Worm (Caenorhabditis elegans): ENCODE results near the gene faah-1.

- TF ChIP-seq hmg-1.2 (GFP tag; IDR thresholded peaks at IDR 0.05): no peak
- no peak for TF ChIP-seq ztf-6 (GFP tag; IDR thresholded peaks at IDR 0.05)
- no peak for TF ChIP-seq let-526 (GFP tag; IDR thresholded peaks at IDR 0.05)
- TF ChIP-seq dox-1 (GFP tag; IDR thresholded peaks at IDR 0.05): no peak
- TF ChIP-seq madf-6 (GFP tag; IDR thresholded peaks at IDR 0.05): no peak
- no peak for TF ChIP-seq Y79H2A.3 (GFP tag; conservative IDR thresholded peaks at IDR 0.05)
These were observed 44.7 kb upstream of the faah-1 start for ce11 chrIV:8114535-8114934.

All from whole organism, young adult.